Worm (Caenorhabditis elegans) whole organism, young adult: ENCODE measurements around the gene R07B1.9.

Source experiments
- B0035.1 ChIP-seq: sonication (generic microtip); optimal IDR thresholded peaks from 2 replicates; lab custom pipeline; 2016; ENCODE audit warnings: missing genetic modification characterization, mild to moderate bottlenecking, missing compliant biosample characterization, missing genotype, missing genetic modification reagents
- B0336.3 ChIP-seq: fragments of 200-800 bp; sonication (Bioruptor generic); IDR thresholded peaks from 2 replicates; pipeline ENCODE4 v1.3.6; 2022; ENCODE audit warnings: missing genetic modification characterization, missing compliant biosample characterization
- F52B5.7 ChIP-seq: sonication (generic microtip); optimal IDR thresholded peaks from 2 replicates; lab custom pipeline; 2016; ENCODE audit warnings: mild to moderate bottlenecking, missing genetic modification characterization, missing compliant biosample characterization
- F55B11.4 ChIP-seq: sonication (generic microtip); optimal IDR thresholded peaks from 2 replicates; lab custom pipeline; 2016; ENCODE audit warnings: missing compliant biosample characterization, missing genetic modification characterization, borderline replicate concordance; ENCODE audit not compliant: insufficient read depth
- F57A8.1 ChIP-seq: fragments of 200-800 bp; sonication (Bioruptor generic); optimal IDR thresholded peaks from 2 replicates; lab custom pipeline; 2018; ENCODE audit warnings: mild to moderate bottlenecking, missing genetic modification characterization, moderate library complexity, missing compliant biosample characterization
- T26A5.8 ChIP-seq: sonication (generic microtip); optimal IDR thresholded peaks from 2 replicates; lab custom pipeline; 2016; ENCODE audit warnings: missing genetic modification characterization, missing compliant biosample characterization
- ZK185.1 ChIP-seq: sonication (generic microtip); optimal IDR thresholded peaks from 2 replicates; lab custom pipeline; 2016; ENCODE audit warnings: mild to moderate bottlenecking, missing genetic modification characterization, missing compliant biosample characterization; ENCODE audit not compliant: poor library complexity, severe bottlenecking
- aptf-2 ChIP-seq: fragments of 200-800 bp; sonication (Bioruptor generic); conservative IDR thresholded peaks from 2 replicates; pipeline ENCODE4 v1.3.6; 2022; ENCODE audit warnings: missing genetic modification reagents, missing genetic modification characterization, missing compliant biosample characterization
- athp-1 ChIP-seq: sonication (generic microtip); optimal IDR thresholded peaks from 2 replicates; lab custom pipeline; 2017; ENCODE audit warnings: mild to moderate bottlenecking, missing genetic modification characterization, missing compliant biosample characterization
- attf-3 ChIP-seq: fragments of 200-800 bp; sonication (Bioruptor generic); conservative IDR thresholded peaks from 2 replicates; pipeline ENCODE4 v1.3.6; 2022; ENCODE audit warnings: missing genetic modification reagents, missing genetic modification characterization, missing compliant biosample characterization
- cebp-2 ChIP-seq: fragments of 200-800 bp; sonication (Bioruptor generic); IDR thresholded peaks from 2 replicates; pipeline ENCODE4 v1.3.6; 2022; ENCODE audit warnings: missing genetic modification characterization, missing compliant biosample characterization
- ceh-40 ChIP-seq: fragments of 200-800 bp; sonication (Bioruptor generic); IDR thresholded peaks from 2 replicates; pipeline ENCODE4 v1.3.6; 2022; ENCODE audit warnings: missing genetic modification characterization, missing compliant biosample characterization
- ceh-91 ChIP-seq: fragments of 200-800 bp; sonication (Bioruptor generic); IDR thresholded peaks from 2 replicates; pipeline ENCODE4 v1.3.6; 2022; ENCODE audit warnings: missing genetic modification reagents, missing genetic modification characterization, missing compliant biosample characterization
- dpl-1 ChIP-seq: fragments of 150-350 bp; optimal IDR thresholded peaks from 2 replicates; lab custom pipeline; 2014; ENCODE audit warnings: missing biosample characterization, missing genetic modification reagents, missing genetic modification characterization
- efl-1 ChIP-seq: fragments of 150-350 bp; optimal IDR thresholded peaks from 2 replicates; lab custom pipeline; 2014; ENCODE audit warnings: missing biosample characterization, missing genetic modification reagents, missing genetic modification characterization
- egl-18 ChIP-seq: fragments of 200-800 bp; sonication (Bioruptor generic); IDR thresholded peaks from 2 replicates; pipeline ENCODE4 v1.3.6; 2022; ENCODE audit warnings: missing genetic modification reagents, missing genetic modification characterization, missing compliant biosample characterization
- egl-44 ChIP-seq: fragments of 200-800 bp; sonication (Bioruptor generic); IDR thresholded peaks from 2 replicates; pipeline ENCODE4 v1.3.6; 2022; ENCODE audit warnings: missing genetic modification reagents, missing genetic modification characterization, missing compliant biosample characterization
- ets-4 ChIP-seq: fragments of 200-800 bp; sonication (Bioruptor generic); optimal IDR thresholded peaks from 2 replicates; lab custom pipeline; 2018; ENCODE audit warnings: mild to moderate bottlenecking, missing genetic modification characterization, missing compliant biosample characterization
- gei-17 ChIP-seq: fragments of 200-800 bp; sonication (Bioruptor generic); optimal IDR thresholded peaks from 2 replicates; lab custom pipeline; 2018; ENCODE audit warnings: mild to moderate bottlenecking, missing genetic modification characterization, missing compliant biosample characterization
- hlh-12 ChIP-seq: sonication (generic microtip); optimal IDR thresholded peaks from 2 replicates; lab custom pipeline; 2016; ENCODE audit warnings: missing genetic modification characterization, missing compliant biosample characterization
- hsf-1 ChIP-seq: fragments of 200-800 bp; sonication (Bioruptor generic); IDR thresholded peaks from 2 replicates; pipeline ENCODE4 v1.3.6; 2022; ENCODE audit warnings: missing genetic modification reagents, missing genetic modification characterization, missing compliant biosample characterization
- lag-1 ChIP-seq: fragments of 200-800 bp; sonication (Bioruptor generic); IDR thresholded peaks from 2 replicates; pipeline ENCODE4 v1.3.6; 2022; ENCODE audit warnings: missing genetic modification reagents, missing genetic modification characterization, missing compliant biosample characterization
- let-607 ChIP-seq, 2 experiments: fragments of 200-800 bp in 1 of 2; sonication (Bioruptor generic) in 1 of 2; sonication (generic microtip) in 1 of 2; optimal IDR thresholded peaks; 2 replicates each; lab custom pipeline; 2016 to 2018; ENCODE audit warnings: mild to moderate bottlenecking in 2 of 2, missing compliant biosample characterization in 2 of 2, missing genetic modification characterization in 2 of 2, moderate library complexity in 2 of 2, missing genotype in 1 of 2
- lin-40 ChIP-seq: sonication (generic microtip); optimal IDR thresholded peaks from 2 replicates; lab custom pipeline; 2016; ENCODE audit warnings: missing genetic modification characterization, mild to moderate bottlenecking, missing compliant biosample characterization, missing genotype, missing genetic modification reagents
- lin-54 ChIP-seq: fragments of 200-800 bp; sonication (Bioruptor generic); optimal IDR thresholded peaks from 2 replicates; lab custom pipeline; 2018; ENCODE audit warnings: mild to moderate bottlenecking, missing genetic modification characterization, missing compliant biosample characterization
- lsy-27 ChIP-seq: sonication (generic microtip); optimal IDR thresholded peaks from 2 replicates; lab custom pipeline; 2017; ENCODE audit warnings: missing genetic modification characterization, mild to moderate bottlenecking, missing compliant biosample characterization, antibody characterized with exemption, missing genotype, borderline replicate concordance; ENCODE audit not compliant: insufficient read depth
- madf-3 ChIP-seq: fragments of 200-800 bp; sonication (Bioruptor generic); IDR thresholded peaks from 2 replicates; pipeline ENCODE4 v1.3.6; 2022; ENCODE audit warnings: missing genetic modification reagents, missing genetic modification characterization, missing compliant biosample characterization
- mcd-1 ChIP-seq: fragments of 200-800 bp; sonication (Bioruptor generic); IDR thresholded peaks from 2 replicates; pipeline ENCODE4 v1.3.6; 2022; ENCODE audit warnings: missing genetic modification reagents, missing genetic modification characterization, missing compliant biosample characterization
- nhr-179 ChIP-seq: sonication (generic microtip); optimal IDR thresholded peaks from 2 replicates; lab custom pipeline; 2016; ENCODE audit warnings: mild to moderate bottlenecking, missing genetic modification characterization, missing compliant biosample characterization
- rpc-1 ChIP-seq, 2 experiments: fragments of 150-350 bp in 1 of 2; sonication (generic microtip) in 1 of 2; optimal IDR thresholded peaks; 2 replicates each; lab custom pipeline; 2014 to 2018; ENCODE audit warnings: missing biosample characterization in 1 of 2, missing genetic modification characterization in 1 of 2, missing genetic modification reagents in 1 of 2, missing genotype in 1 of 2
- zfh-2 ChIP-seq: fragments of 200-800 bp; sonication (Bioruptor generic); conservative IDR thresholded peaks from 2 replicates; pipeline ENCODE4 v1.3.6; 2022; ENCODE audit warnings: missing genetic modification reagents, missing genetic modification characterization, missing compliant biosample characterization
- ztf-26 ChIP-seq: sonication (generic microtip); optimal IDR thresholded peaks from 2 replicates; lab custom pipeline; 2017; ENCODE audit warnings: missing genetic modification characterization, missing compliant biosample characterization
- ztf-6 ChIP-seq: fragments of 200-800 bp; sonication (Bioruptor generic); IDR thresholded peaks from 2 replicates; pipeline ENCODE4 v1.3.6; 2022; ENCODE audit warnings: missing genetic modification reagents, missing genetic modification characterization, missing compliant biosample characterization

Gene R07B1.9

ce11 chrX:9894844-9895243 lies 17.6 kb downstream of the R07B1.9 start, which contains the start of gene F21G4.3:
TSS of gene F21G4.3 (plus strand) at chrX:9895144.
- TF ChIP-seq lin-40, result no peak
- TF ChIP-seq lin-54 (GFP tag; lab: Kevin White, UChicago), result no peak
- TF ChIP-seq F55B11.4 (tag; lab: Kevin White, UChicago), result no peak
- TF ChIP-seq nhr-179, result no peak
- TF ChIP-seq dpl-1 (GFP tag; lab: Kevin White, UChicago), result no peak
- TF ChIP-seq madf-3 (GFP tag; lab: Robert Waterston, UW), result no peak
- no peak for TF ChIP-seq ets-4 (GFP tag; lab: Kevin White, UChicago)
- no peak for TF ChIP-seq ztf-26 (tag; lab: Kevin White, UChicago)

ce11 chrX:9899426-9900131 lies 22.4 kb downstream of the R07B1.9 start, which contains the start of gene phf-34:
TSS of gene phf-34 (minus strand) at chrX:9899476.
- TF ChIP-seq B0336.3, result no peak
- TF ChIP-seq ZK185.1 (tag; lab: Kevin White, UChicago), result peak; percentile 32
- no peak for TF ChIP-seq efl-1 (GFP tag; lab: Kevin White, UChicago)
- no peak for TF ChIP-seq egl-44 (GFP tag; lab: Robert Waterston, UW)
- peak; percentile 24 for TF ChIP-seq lin-40
- TF ChIP-seq hsf-1, result 0 out of 2 replicates have a peak, but pooled peaks have one; percentile 6
- 0 out of 2 replicates have a peak, but pooled peaks have one; percentile 22 for TF ChIP-seq egl-18
- TF ChIP-seq athp-1 (tag; lab: Kevin White, UChicago), result no peak
- TF ChIP-seq zfh-2 (GFP tag; lab: Robert Waterston, UW), result no peak

ce11 chrX:9905840-9906239 lies 28.6 kb downstream of the R07B1.9 start, which contains the start of gene F21G4.5:
TSS of gene F21G4.5 (plus strand) at chrX:9906140.
- TF ChIP-seq aptf-2 (GFP tag; lab: Robert Waterston, UW) (no peak), lag-1 (GFP tag; lab: Robert Waterston, UW) (no peak), F57A8.1 (GFP tag; lab: Kevin White, UChicago) (no peak), egl-18 (no peak), rpc-1 (optimal IDR thresholded peaks at IDR 0.05; lab: Kevin White, UChicago) (no peak), rpc-1 (tag; optimal IDR thresholded peaks at IDR 0.05; lab: Kevin White, UChicago) (no peak), T26A5.8 (tag; lab: Kevin White, UChicago) (no peak), attf-3 (no peak), athp-1 (tag; lab: Kevin White, UChicago) (no peak), ets-4 (GFP tag; lab: Kevin White, UChicago) (no peak), B0035.1 (tag; lab: Kevin White, UChicago) (no peak), hlh-12 (no peak), gei-17 (no peak), dpl-1 (GFP tag; lab: Kevin White, UChicago) (no peak), cebp-2 (no peak), F52B5.7 (tag; lab: Kevin White, UChicago) (no peak), ztf-6 (GFP tag; lab: Robert Waterston, UW) (no peak), mcd-1 (GFP tag; lab: Robert Waterston, UW) (no peak), lsy-27 (tag; lab: Kevin White, UChicago) (no peak)

ce11 chrX:9917362-9917761 lies 40.1 kb downstream of the R07B1.9 start, which contains the start of gene F21G4.6:
TSS of gene F21G4.6 (minus strand) at chrX:9917448.
- TF ChIP-seq rpc-1 (optimal IDR thresholded peaks at IDR 0.05; lab: Kevin White, UChicago), result no peak
- TF ChIP-seq rpc-1 (tag; optimal IDR thresholded peaks at IDR 0.05; lab: Kevin White, UChicago), result no peak
- no peak for TF ChIP-seq ceh-40 (GFP tag; lab: Robert Waterston, UW)
- no peak for TF ChIP-seq ceh-91 (GFP tag; lab: Robert Waterston, UW)
- no peak for TF ChIP-seq cebp-2
- TF ChIP-seq aptf-2 (GFP tag; lab: Robert Waterston, UW), result no peak
- peak in 1 of 2 experiments; percentile 4 for TF ChIP-seq let-607 (tag; optimal IDR thresholded peaks at IDR 0.05; lab: Kevin White, UChicago)
